Worm (Caenorhabditis elegans) whole organism, L2 larva: ENCODE data around the gene spl-3.

Experiments used
- C34F6.9 ChIP-seq: fragments of 150-350 bp; optimal IDR thresholded peaks from 2 replicates; lab custom pipeline; 2014; ENCODE audit warnings: missing biosample characterization, missing genetic modification characterization
- R02D3.7 ChIP-seq: fragments of 150-350 bp; optimal IDR thresholded peaks from 2 replicates; lab custom pipeline; 2014; ENCODE audit warnings: missing biosample characterization, missing genetic modification characterization
- Y55F3AM.14 ChIP-seq: fragments of 200-800 bp; sonication (Bioruptor generic); optimal IDR thresholded peaks from 2 replicates; lab custom pipeline; 2018; ENCODE audit warnings: mild to moderate bottlenecking, missing genetic modification characterization, missing compliant biosample characterization
- ZK546.5 ChIP-seq: sonication (generic microtip); optimal IDR thresholded peaks from 2 replicates; lab custom pipeline; 2017; ENCODE audit warnings: missing biosample characterization, missing genetic modification characterization
- alr-1 ChIP-seq: fragments of 150-350 bp; optimal IDR thresholded peaks from 2 replicates; lab custom pipeline; 2014; ENCODE audit warnings: missing biosample characterization, missing genetic modification characterization
- aly-2 ChIP-seq: fragments of 150-350 bp; optimal IDR thresholded peaks from 2 replicates; lab custom pipeline; 2014; ENCODE audit warnings: missing biosample characterization, missing genetic modification characterization
- ceh-16 ChIP-seq: fragments of 150-350 bp; optimal IDR thresholded peaks from 2 replicates; lab custom pipeline; 2014; ENCODE audit warnings: missing biosample characterization, missing genetic modification characterization
- crh-2 ChIP-seq: sonication (generic microtip); optimal IDR thresholded peaks from 2 replicates; lab custom pipeline; 2017; ENCODE audit warnings: missing biosample characterization, missing genetic modification characterization
- dmd-4 ChIP-seq: sonication (generic microtip); optimal IDR thresholded peaks from 2 replicates; lab custom pipeline; 2017; ENCODE audit warnings: missing biosample characterization, missing genetic modification characterization
- egl-27 ChIP-seq: sonication (generic microtip); optimal IDR thresholded peaks from 3 replicates; lab custom pipeline; 2017; ENCODE audit warnings: missing biosample characterization, missing genetic modification reagents, missing genetic modification characterization
- elt-1 ChIP-seq: fragments of 150-350 bp; optimal IDR thresholded peaks from 2 replicates; lab custom pipeline; 2014; ENCODE audit warnings: missing biosample characterization, missing genetic modification characterization
- fos-1 ChIP-seq: fragments of 150-350 bp; optimal IDR thresholded peaks from 2 replicates; lab custom pipeline; 2014; ENCODE audit warnings: missing biosample characterization, missing genetic modification characterization
- gmeb-1 ChIP-seq: fragments of 150-350 bp; optimal IDR thresholded peaks from 2 replicates; lab custom pipeline; 2014; ENCODE audit warnings: missing biosample characterization, missing genetic modification characterization
- lin-11 ChIP-seq: fragments of 150-350 bp; sonication (generic microtip); optimal IDR thresholded peaks from 2 replicates; lab custom pipeline; 2014; ENCODE audit warnings: missing biosample characterization, missing genetic modification characterization, inconsistent platforms, mixed read lengths
- lin-13 ChIP-seq: fragments of 150-350 bp; optimal IDR thresholded peaks from 2 replicates; lab custom pipeline; 2014; ENCODE audit warnings: missing biosample characterization, missing genetic modification reagents, missing genetic modification characterization
- lin-39 ChIP-seq: fragments of 150-350 bp; optimal IDR thresholded peaks from 2 replicates; lab custom pipeline; 2014; ENCODE audit warnings: missing biosample characterization, missing genetic modification reagents, missing genetic modification characterization
- lsy-2 ChIP-seq, 2 experiments: fragments of 150-350 bp in 1 of 2; sonication (generic microtip) in 1 of 2; optimal IDR thresholded peaks; 2 replicates each; lab custom pipeline; 2014 to 2017; ENCODE audit warnings: missing biosample characterization in 2 of 2, missing genetic modification characterization in 2 of 2
- mab-5 ChIP-seq: fragments of 150-350 bp; optimal IDR thresholded peaks from 2 replicates; lab custom pipeline; 2014; ENCODE audit warnings: missing biosample characterization, missing genetic modification characterization
- mdl-1 ChIP-seq, 2 experiments: fragments of 150-350 bp in 1 of 2; sonication (generic microtip) in 1 of 2; optimal IDR thresholded peaks; 2 replicates each; lab custom pipeline; 2017; ENCODE audit warnings: missing biosample characterization in 2 of 2, missing genetic modification characterization in 2 of 2
- nhr-10 ChIP-seq: sonication (generic microtip); optimal IDR thresholded peaks from 2 replicates; lab custom pipeline; 2017; ENCODE audit warnings: missing biosample characterization, missing genetic modification characterization
- nhr-11 ChIP-seq: fragments of 150-350 bp; optimal IDR thresholded peaks from 2 replicates; lab custom pipeline; 2014; ENCODE audit warnings: missing biosample characterization, missing genetic modification characterization
- nhr-12 ChIP-seq: fragments of 150-350 bp; optimal IDR thresholded peaks from 2 replicates; lab custom pipeline; 2014; ENCODE audit warnings: missing biosample characterization, missing genetic modification characterization
- nhr-129 ChIP-seq: fragments of 150-350 bp; optimal IDR thresholded peaks from 2 replicates; lab custom pipeline; 2014; ENCODE audit warnings: missing biosample characterization, missing genetic modification characterization
- nhr-23 ChIP-seq: fragments of 150-350 bp; optimal IDR thresholded peaks from 2 replicates; lab custom pipeline; 2014; ENCODE audit warnings: missing biosample characterization, missing genetic modification reagents, missing genetic modification characterization
- nhr-237 ChIP-seq: fragments of 150-350 bp; optimal IDR thresholded peaks from 2 replicates; lab custom pipeline; 2014; ENCODE audit warnings: missing biosample characterization, missing genetic modification characterization
- nhr-25 ChIP-seq: fragments of 150-350 bp; sonication (generic microtip); optimal IDR thresholded peaks from 3 replicates; lab custom pipeline; 2014; ENCODE audit warnings: missing biosample characterization, missing genetic modification characterization
- nhr-77 ChIP-seq: fragments of 150-350 bp; optimal IDR thresholded peaks from 2 replicates; lab custom pipeline; 2014; ENCODE audit warnings: missing biosample characterization, missing genetic modification characterization
- peb-1 ChIP-seq: fragments of 150-350 bp; optimal IDR thresholded peaks from 2 replicates; lab custom pipeline; 2014; ENCODE audit warnings: missing biosample characterization, missing genetic modification characterization
- skn-1 ChIP-seq: sonication (generic microtip); optimal IDR thresholded peaks from 2 replicates; lab custom pipeline; 2017; ENCODE audit warnings: missing biosample characterization, missing genetic modification characterization
- sma-9 ChIP-seq, 2 experiments: fragments of 150-350 bp in 1 of 2; sonication (generic microtip) in 1 of 2; optimal IDR thresholded peaks; 2 replicates each; lab custom pipeline; 2014 to 2016; ENCODE audit warnings: missing genetic modification characterization in 2 of 2, mild to moderate bottlenecking in 1 of 2, missing biosample characterization in 1 of 2, missing compliant biosample characterization in 1 of 2, missing genetic modification reagents in 1 of 2, moderate library complexity in 1 of 2
- snpc-4 ChIP-seq: fragments of 150-350 bp; optimal IDR thresholded peaks from 2 replicates; lab custom pipeline; 2014; ENCODE audit warnings: missing biosample characterization, missing genetic modification characterization
- unc-39 ChIP-seq: fragments of 150-350 bp; optimal IDR thresholded peaks from 2 replicates; lab custom pipeline; 2014; ENCODE audit warnings: missing biosample characterization, missing genetic modification characterization
- unc-55 ChIP-seq: fragments of 150-350 bp; sonication (generic microtip); optimal IDR thresholded peaks from 3 replicates; lab custom pipeline; 2014; ENCODE audit warnings: missing biosample characterization, missing genetic modification reagents, missing genetic modification characterization
- unc-62 ChIP-seq: fragments of 150-350 bp; optimal IDR thresholded peaks from 2 replicates; lab custom pipeline; 2014; ENCODE audit warnings: missing biosample characterization, missing genetic modification reagents, missing genetic modification characterization
- ztf-11 ChIP-seq: sonication (generic microtip); optimal IDR thresholded peaks from 2 replicates; lab custom pipeline; 2017; ENCODE audit warnings: missing biosample characterization, missing genetic modification characterization
- ztf-4 ChIP-seq: fragments of 150-350 bp; optimal IDR thresholded peaks from 2 replicates; lab custom pipeline; 2014; ENCODE audit warnings: missing biosample characterization, missing genetic modification characterization

Gene spl-3

ce11 chrIV:1225596-1226232, 32.8 kb downstream of the spl-3 start, which contains the start of gene W09G12.8:
Gene W09G12.8, plus strand, starts transcription at chrIV:1226182.
- TF ChIP-seq mdl-1 (tag; optimal IDR thresholded peaks at IDR 0.05; lab: Kevin White, UChicago): no peak
- no peak for TF ChIP-seq ztf-11 (tag; lab: Kevin White, UChicago)
- TF ChIP-seq nhr-23: no peak
- no peak for TF ChIP-seq peb-1 (tag; lab: Kevin White, UChicago)
- TF ChIP-seq sma-9 (GFP tag; optimal IDR thresholded peaks at IDR 0.05; lab: Kevin White, UChicago): no peak
- no peak for TF ChIP-seq sma-9 (tag; optimal IDR thresholded peaks at IDR 0.05; lab: Kevin White, UChicago)
- TF ChIP-seq nhr-10 (tag; lab: Kevin White, UChicago): no peak
- no peak for TF ChIP-seq gmeb-1 (tag; lab: Kevin White, UChicago)
- no peak for TF ChIP-seq lin-13 (GFP tag; lab: Kevin White, UChicago)
- TF ChIP-seq ZK546.5 (tag; lab: Kevin White, UChicago): no peak
- TF ChIP-seq egl-27: no peak
- TF ChIP-seq elt-1: no peak
- TF ChIP-seq Y55F3AM.14 (GFP tag; lab: Kevin White, UChicago): no peak
- TF ChIP-seq nhr-129 (tag; lab: Kevin White, UChicago): no peak
- TF ChIP-seq nhr-12: no peak
- no peak for TF ChIP-seq snpc-4 (tag; lab: Kevin White, UChicago)

- no peak for TF ChIP-seq nhr-77
- peak; percentile 72 for TF ChIP-seq fos-1 (tag; lab: Kevin White, UChicago)
- no peak for TF ChIP-seq mab-5 (tag; lab: Kevin White, UChicago)
Measured at ce11 chrIV:1228675-1229130, 35.8 kb downstream of the spl-3 start, which contains the start of gene W09G12.7. Gene W09G12.7, plus strand, starts transcription at chrIV:1229080.

ce11 chrIV:1231589-1231988, 38.7 kb downstream of the spl-3 start, which contains the start of gene W09G12.6:
Gene W09G12.6, plus strand, starts transcription at chrIV:1231889.
- TF ChIP-seq ztf-4 (no peak), nhr-129 (tag; lab: Kevin White, UChicago) (no peak), aly-2 (tag; lab: Kevin White, UChicago) (no peak), nhr-25 (tag; lab: Kevin White, UChicago) (no peak), lin-39 (tag; lab: Kevin White, UChicago) (no peak), unc-39 (tag; lab: Kevin White, UChicago) (no peak), nhr-237 (tag; lab: Kevin White, UChicago) (no peak), nhr-11 (tag; lab: Kevin White, UChicago) (no peak), lsy-2 (tag; optimal IDR thresholded peaks at IDR 0.05; lab: Kevin White, UChicago) (no peak), elt-1 (no peak), fos-1 (tag; lab: Kevin White, UChicago) (no peak), unc-62 (GFP tag; lab: Kevin White, UChicago) (no peak), nhr-12 (no peak), peb-1 (tag; lab: Kevin White, UChicago) (no peak), dmd-4 (tag; lab: Kevin White, UChicago) (no peak), ztf-11 (tag; lab: Kevin White, UChicago) (no peak), snpc-4 (tag; lab: Kevin White, UChicago) (no peak), unc-55 (GFP tag; lab: Kevin White, UChicago) (no peak), mab-5 (tag; lab: Kevin White, UChicago) (no peak), R02D3.7 (tag; lab: Kevin White, UChicago) (no peak)

- TF ChIP-seq elt-1 (no peak), ceh-16 (no peak), alr-1 (tag; lab: Kevin White, UChicago) (no peak), skn-1 (no peak)
Measured at ce11 chrIV:1232419-1233145, 39.7 kb downstream of the spl-3 start.

- TF ChIP-seq C34F6.9 (tag; lab: Kevin White, UChicago) (no peak), lin-11 (no peak), crh-2 (tag; lab: Kevin White, UChicago) (no peak), ceh-16 (no peak), ZK546.5 (tag; lab: Kevin White, UChicago) (no peak)
Measured at ce11 chrIV:1234780-1235179, 41.9 kb downstream of the spl-3 start.
